Worm (Caenorhabditis elegans) whole organism, midembryonic: Measurements from ENCODE around the gene F47B10.3.

Experiments used
- T22C8.4 ChIP-seq: fragments of 200-800 bp; sonication (Bioruptor generic); IDR thresholded peaks from 2 replicates; pipeline ENCODE4 v1.3.6; 2022; ENCODE audit warnings: missing genetic modification characterization, missing compliant biosample characterization
- cog-1 ChIP-seq: sonication (generic microtip); optimal IDR thresholded peaks from 2 replicates; lab custom pipeline; 2016; ENCODE audit warnings: missing genetic modification characterization, missing compliant biosample characterization
- flt-1 ChIP-seq: fragments of 200-800 bp; sonication (Bioruptor generic); IDR thresholded peaks from 2 replicates; pipeline ENCODE4 v1.3.6; 2022; ENCODE audit warnings: missing genetic modification characterization, missing compliant biosample characterization
- klf-2 ChIP-seq: fragments of 200-800 bp; sonication (Bioruptor generic); conservative IDR thresholded peaks from 2 replicates; pipeline ENCODE4 v1.3.6; 2022; ENCODE audit warnings: missing genetic modification reagents, missing genetic modification characterization, missing compliant biosample characterization
- med-1 ChIP-seq: sonication (generic microtip); optimal IDR thresholded peaks from 2 replicates; lab custom pipeline; 2017; ENCODE audit warnings: missing genetic modification characterization, mild to moderate bottlenecking, missing compliant biosample characterization, antibody characterized with exemption, missing genetic modification reagents; ENCODE audit not compliant: insufficient read depth
- ref-1 ChIP-seq: fragments of 200-800 bp; sonication (Bioruptor generic); conservative IDR thresholded peaks from 2 replicates; pipeline ENCODE4 v1.3.6; 2022; ENCODE audit warnings: missing genetic modification reagents, missing genetic modification characterization, missing compliant biosample characterization
- tab-1 ChIP-seq: fragments of 200-800 bp; sonication (Bioruptor generic); IDR thresholded peaks from 2 replicates; pipeline ENCODE4 v1.3.6; 2022; ENCODE audit warnings: missing genetic modification characterization, missing compliant biosample characterization
- ztf-23 ChIP-seq: fragments of 200-800 bp; sonication (Bioruptor generic); IDR thresholded peaks from 2 replicates; pipeline ENCODE4 v1.3.6; 2022; ENCODE audit warnings: missing genetic modification reagents, missing genetic modification characterization, missing compliant biosample characterization
- ztf-29 ChIP-seq: fragments of 200-800 bp; sonication (Bioruptor generic); IDR thresholded peaks from 2 replicates; pipeline ENCODE4 v1.3.6; 2022; ENCODE audit warnings: missing genetic modification reagents, missing genetic modification characterization, missing compliant biosample characterization

ce11 chrX:10913981-10914380, 22.0 kb downstream of the F47B10.3 start, which contains the start of gene F47B10.9:
- no peak for TF ChIP-seq klf-2 (GFP tag; lab: Robert Waterston, UW)
- no peak for TF ChIP-seq cog-1 (tag; lab: Kevin White, UChicago)
- no peak for TF ChIP-seq med-1
- TF ChIP-seq ztf-23 (GFP tag; lab: Robert Waterston, UW) = no peak
- TF ChIP-seq ztf-29 = no peak
- no peak for TF ChIP-seq flt-1
- no peak for TF ChIP-seq ref-1 (GFP tag; lab: Robert Waterston, UW)
- TF ChIP-seq tab-1 (GFP tag; lab: Robert Waterston, UW) = no peak
- no peak for TF ChIP-seq T22C8.4
